Fruit fly (Drosophila melanogaster) whole organism, wandering third instar larva: ENCODE results near the gene CLIP-190.

Experiments
- Abd-B ChIP-seq: fragments of >200 bp; optimal IDR thresholded peaks from 2 replicates; lab custom pipeline; 2017; ENCODE audit warnings: missing biosample characterization, missing genetic modification characterization
- CG32264 ChIP-seq: fragments of 200-800 bp; sonication (Bioruptor generic); optimal IDR thresholded peaks from 2 replicates; lab custom pipeline; 2016; ENCODE audit warnings: missing biosample characterization, missing genetic modification characterization
- CG9705 ChIP-seq: fragments of 200-800 bp; sonication (Bioruptor generic); optimal IDR thresholded peaks from 2 replicates; lab custom pipeline; 2018; ENCODE audit warnings: missing biosample characterization, mild to moderate bottlenecking, missing genetic modification characterization
- CrebA ChIP-seq: fragments of 200-800 bp; sonication (Bioruptor generic); optimal IDR thresholded peaks from 2 replicates; lab custom pipeline; 2016; ENCODE audit warnings: missing biosample characterization, mild to moderate bottlenecking, missing genetic modification characterization, borderline replicate concordance
- Dfd ChIP-seq: fragments of >200 bp; optimal IDR thresholded peaks from 2 replicates; lab custom pipeline; 2017; ENCODE audit warnings: missing biosample characterization, missing genetic modification characterization
- Dif ChIP-seq: fragments of 200-275, 200-300 bp; sonication (Bioruptor generic); optimal IDR thresholded peaks from 2 replicates; lab custom pipeline; 2018; ENCODE audit warnings: missing biosample characterization, missing genetic modification characterization; ENCODE audit not compliant: partially characterized antibody
- GATAd ChIP-seq: sonication (Bioruptor generic); optimal IDR thresholded peaks from 2 replicates; lab custom pipeline; 2016; ENCODE audit warnings: missing biosample characterization, missing genetic modification characterization
- HLH106 ChIP-seq: fragments of 200-800 bp; optimal IDR thresholded peaks from 3 replicates; lab custom pipeline; 2019; ENCODE audit warnings: missing biosample characterization, mild to moderate bottlenecking, missing genetic modification characterization, moderate library complexity
- Hnf4 ChIP-seq: fragments of 200-800 bp; sonication (Bioruptor generic); optimal IDR thresholded peaks from 2 replicates; lab custom pipeline; 2016; ENCODE audit warnings: missing biosample characterization, mild to moderate bottlenecking, missing genetic modification characterization
- Hr78 ChIP-seq: fragments of >200 bp; optimal IDR thresholded peaks from 2 replicates; lab custom pipeline; 2017; ENCODE audit warnings: missing biosample characterization, missing genetic modification characterization
- Hr83 ChIP-seq: fragments of 200-300 bp; sonication (Bioruptor generic); optimal IDR thresholded peaks from 2 replicates; lab custom pipeline; 2016; ENCODE audit warnings: missing biosample characterization, mild to moderate bottlenecking, missing genetic modification characterization, moderate library complexity; ENCODE audit not compliant: poor library complexity, severe bottlenecking
- Jra ChIP-seq: sonication (Bioruptor generic); optimal IDR thresholded peaks from 2 replicates; lab custom pipeline; 2016; ENCODE audit warnings: missing biosample characterization, missing genetic modification characterization
- Mio ChIP-seq: sonication (Bioruptor generic); optimal IDR thresholded peaks from 2 replicates; lab custom pipeline; 2016; ENCODE audit warnings: missing biosample characterization, missing genetic modification characterization
- Myc ChIP-seq: fragments of >200 bp; optimal IDR thresholded peaks from 2 replicates; lab custom pipeline; 2017
- N ChIP-seq: fragments of >200 bp; optimal IDR thresholded peaks from 2 replicates; lab custom pipeline; 2018; ENCODE audit warnings: missing biosample characterization, missing external identifiers, missing genetic modification characterization
- OdsH ChIP-seq: fragments of 200-800 bp; sonication (Bioruptor generic); optimal IDR thresholded peaks from 2 replicates; lab custom pipeline; 2016; ENCODE audit warnings: missing biosample characterization, mild to moderate bottlenecking, missing genetic modification characterization
- Rel ChIP-seq, 2 experiments: fragments of 200-800 bp; sonication (Bioruptor generic) in 1 of 2; optimal IDR thresholded peaks; 2 replicates in 1 of 2; 3 replicates in 1 of 2; lab custom pipeline; 2016 to 2019; ENCODE audit warnings: mild to moderate bottlenecking in 2 of 2, missing biosample characterization in 2 of 2, missing genetic modification characterization in 2 of 2, moderate library complexity in 1 of 2
- Sp1 ChIP-seq: fragments of 200-800 bp; sonication (Bioruptor generic); optimal IDR thresholded peaks from 3 replicates; lab custom pipeline; 2019; ENCODE audit warnings: missing biosample characterization, mild to moderate bottlenecking, missing genetic modification characterization, moderate library complexity
- Vsx2 ChIP-seq: fragments of 200-300, 225-300 bp; sonication (Bioruptor generic); optimal IDR thresholded peaks from 2 replicates; lab custom pipeline; 2018; ENCODE audit warnings: missing biosample characterization, missing genetic modification characterization; ENCODE audit not compliant: partially characterized antibody
- br ChIP-seq: fragments of 200-800 bp; sonication (Bioruptor generic); optimal IDR thresholded peaks from 2 replicates; lab custom pipeline; 2016; ENCODE audit warnings: missing biosample characterization, missing genetic modification characterization
- brk ChIP-seq: fragments of 200-800 bp; sonication (Bioruptor generic); optimal IDR thresholded peaks from 2 replicates; lab custom pipeline; 2016; ENCODE audit warnings: missing biosample characterization, mild to moderate bottlenecking, missing genetic modification characterization
- dl ChIP-seq, 2 experiments: fragments of 175-275, 200-275 bp in 1 of 2; fragments of 200-275 bp in 1 of 2; sonication (Bioruptor generic); optimal IDR thresholded peaks; lab custom pipeline; 2018; ENCODE audit warnings: mild to moderate bottlenecking in 2 of 2, missing biosample characterization in 2 of 2, missing genetic modification characterization in 2 of 2, moderate library complexity in 2 of 2; ENCODE audit not compliant: partially characterized antibody in 2 of 2, insufficient read depth in 1 of 2
- dmrt93B ChIP-seq: fragments of 200-800 bp; sonication (Bioruptor generic); optimal IDR thresholded peaks from 2 replicates; lab custom pipeline; 2018; ENCODE audit warnings: missing biosample characterization, mild to moderate bottlenecking, missing genetic modification characterization
- dsf ChIP-seq: sonication (Bioruptor generic); optimal IDR thresholded peaks from 2 replicates; lab custom pipeline; 2016; ENCODE audit warnings: missing biosample characterization, missing genetic modification characterization, borderline replicate concordance
- ey ChIP-seq: fragments of 200-800 bp; sonication (Bioruptor generic); optimal IDR thresholded peaks from 2 replicates; lab custom pipeline; 2016; ENCODE audit warnings: missing biosample characterization, missing genetic modification characterization
- foxo ChIP-seq, 2 experiments: fragments of 200-800 bp; sonication (Bioruptor generic); optimal IDR thresholded peaks; 2 replicates in 1 of 2; 3 replicates in 1 of 2; lab custom pipeline; 2016 to 2017; ENCODE audit warnings: missing biosample characterization in 2 of 2, missing genetic modification characterization in 2 of 2
- fru ChIP-seq: fragments of 200-800 bp; sonication (Bioruptor generic); optimal IDR thresholded peaks from 3 replicates; lab custom pipeline; 2016; ENCODE audit warnings: missing biosample characterization, mild to moderate bottlenecking, missing genetic modification characterization
- h ChIP-seq: fragments of 200-800 bp; sonication (Bioruptor generic); optimal IDR thresholded peaks from 3 replicates; lab custom pipeline; 2016; ENCODE audit warnings: missing biosample characterization, mild to moderate bottlenecking, missing genetic modification characterization
- jim ChIP-seq: fragments of 175-275, 200-325 bp; sonication (Bioruptor generic); optimal IDR thresholded peaks from 2 replicates; lab custom pipeline; 2016; ENCODE audit warnings: missing biosample characterization, mild to moderate bottlenecking, missing genetic modification characterization
- lola ChIP-seq: fragments of >200 bp; optimal IDR thresholded peaks from 2 replicates; lab custom pipeline; 2017; ENCODE audit warnings: missing biosample characterization, missing genetic modification characterization
- pan ChIP-seq: fragments of >200 bp; optimal IDR thresholded peaks from 2 replicates; lab custom pipeline; 2017
- psq ChIP-seq: fragments of 200-800 bp; sonication (Bioruptor generic); optimal IDR thresholded peaks from 3 replicates; lab custom pipeline; 2017; ENCODE audit warnings: missing biosample characterization, mild to moderate bottlenecking, missing genetic modification characterization, moderate library complexity
- rgr ChIP-seq: fragments of 200-800 bp; sonication (Bioruptor generic); optimal IDR thresholded peaks from 3 replicates; lab custom pipeline; 2016; ENCODE audit warnings: missing biosample characterization, mild to moderate bottlenecking, missing genetic modification characterization
- sage ChIP-seq: fragments of 200-800 bp; sonication (Bioruptor generic); optimal IDR thresholded peaks from 2 replicates; lab custom pipeline; 2016; ENCODE audit warnings: missing biosample characterization, mild to moderate bottlenecking, missing genetic modification characterization
- sv ChIP-seq: fragments of 200-800 bp; sonication (Bioruptor generic); optimal IDR thresholded peaks from 3 replicates; lab custom pipeline; 2016; ENCODE audit warnings: missing biosample characterization, missing genetic modification characterization
- tai ChIP-seq: sonication (Bioruptor generic); optimal IDR thresholded peaks from 2 replicates; lab custom pipeline; 2016; ENCODE audit warnings: missing biosample characterization, missing genetic modification characterization
- usp ChIP-seq: fragments of >200 bp; optimal IDR thresholded peaks from 2 replicates; lab custom pipeline; 2017; ENCODE audit warnings: missing biosample characterization, missing genetic modification characterization
- woc ChIP-seq: sonication (Bioruptor generic); optimal IDR thresholded peaks from 2 replicates; lab custom pipeline; 2016; ENCODE audit warnings: missing biosample characterization, mild to moderate bottlenecking, missing genetic modification characterization

The CLIP-190 gene

dm6 chr2L:17382783-17383182 is 1.7 kb upstream of the CLIP-190 start:
- TF ChIP-seq jim (GFP tag; lab: Kevin White, UChicago) (no peak), pan (lab: Kevin White, UChicago) (no peak), dl (GFP tag; optimal IDR thresholded peaks at IDR 0.05; lab: Kevin White, UChicago; ENCODE audit: insufficient read depth in 1 of 2, partially characterized antibody in 2 of 2) (no peak), CG9705 (GFP tag; lab: Kevin White, UChicago) (no peak), ey (GFP tag; lab: Kevin White, UChicago) (no peak), Abd-B (GFP tag; lab: Kevin White, UChicago) (no peak), foxo (GFP tag; optimal IDR thresholded peaks at IDR 0.05; lab: Kevin White, UChicago) (no peak), Dfd (no peak), lola (GFP tag; lab: Kevin White, UChicago) (no peak), brk (GFP tag; lab: Kevin White, UChicago) (no peak), h (GFP tag; lab: Kevin White, UChicago) (no peak), psq (no peak), N (no peak), sv (GFP tag; lab: Kevin White, UChicago) (no peak), dmrt93B (GFP tag; lab: Kevin White, UChicago) (no peak), Jra (GFP tag; lab: Kevin White, UChicago) (no peak), usp (GFP tag; lab: Kevin White, UChicago) (no peak)

- TF ChIP-seq Hnf4 (GFP tag; lab: Kevin White, UChicago) (peak; percentile 33), Jra (GFP tag; lab: Kevin White, UChicago) (no peak), rgr (GFP tag; lab: Kevin White, UChicago) (peak; percentile 4), dsf (GFP tag; lab: Kevin White, UChicago) (no peak), Dif (GFP tag; lab: Kevin White, UChicago) (peak; percentile 79), Hr83 (GFP tag; lab: Kevin White, UChicago) (peak; percentile 67), HLH106 (peak; percentile 4), Sp1 (GFP tag; lab: Kevin White, UChicago) (peak; percentile 4), dl (GFP tag; optimal IDR thresholded peaks at IDR 0.05; lab: Kevin White, UChicago; ENCODE audit: insufficient read depth in 1 of 2, partially characterized antibody in 2 of 2) (peak in 1 of 2 experiments; percentile 47), psq (peak; percentile 77), Rel (GFP tag; optimal IDR thresholded peaks at IDR 0.05; lab: Kevin White, UChicago) (no peak), Rel (tag; optimal IDR thresholded peaks at IDR 0.05; lab: Kevin White, UChicago) (peak; percentile 3), jim (GFP tag; lab: Kevin White, UChicago) (peak; percentile 46), OdsH (no peak), foxo (GFP tag; optimal IDR thresholded peaks at IDR 0.05; lab: Kevin White, UChicago) (no peak)
Measured at dm6 chr2L:17383588-17384308, 752 bp upstream of the CLIP-190 start, which contains the start of gene Lrch. Gene Lrch, minus strand, starts transcription at chr2L:17384115.

dm6 chr2L:17385221-17385529 is 675 bp downstream of the CLIP-190 start:
- TF ChIP-seq Rel (GFP tag; optimal IDR thresholded peaks at IDR 0.05; lab: Kevin White, UChicago) (peak; percentile 65), Rel (tag; optimal IDR thresholded peaks at IDR 0.05; lab: Kevin White, UChicago) (peak; percentile 45), OdsH (no peak), Hnf4 (GFP tag; lab: Kevin White, UChicago) (peak; percentile 29), sv (GFP tag; lab: Kevin White, UChicago) (no peak), tai (peak; percentile 34), h (GFP tag; lab: Kevin White, UChicago) (peak; percentile 8), Vsx2 (GFP tag; lab: Kevin White, UChicago) (no peak), dmrt93B (GFP tag; lab: Kevin White, UChicago) (no peak), Dfd (no peak), CrebA (GFP tag; lab: Kevin White, UChicago) (peak; percentile 87), Myc (lab: Kevin White, UChicago) (no peak), sage (GFP tag; lab: Kevin White, UChicago) (peak; percentile 76), dl (GFP tag; optimal IDR thresholded peaks at IDR 0.05; lab: Kevin White, UChicago; ENCODE audit: insufficient read depth in 1 of 2, partially characterized antibody in 2 of 2) (no peak), psq (no peak), Jra (GFP tag; lab: Kevin White, UChicago) (no peak), ey (GFP tag; lab: Kevin White, UChicago) (no peak), GATAd (GFP tag; lab: Kevin White, UChicago) (no peak), br (GFP tag; lab: Kevin White, UChicago) (peak; percentile 26), usp (GFP tag; lab: Kevin White, UChicago) (no peak), brk (GFP tag; lab: Kevin White, UChicago) (peak; percentile 65), N (no peak), Dif (GFP tag; lab: Kevin White, UChicago) (no peak), Hr78 (no peak), jim (GFP tag; lab: Kevin White, UChicago) (peak; percentile 84), fru (GFP tag; lab: Kevin White, UChicago) (peak; percentile 16), rgr (GFP tag; lab: Kevin White, UChicago) (no peak), CG32264 (GFP tag; lab: Kevin White, UChicago) (peak; percentile 44), lola (GFP tag; lab: Kevin White, UChicago) (no peak), woc (GFP tag; lab: Kevin White, UChicago) (peak; percentile 44), pan (lab: Kevin White, UChicago) (no peak), Sp1 (GFP tag; lab: Kevin White, UChicago) (peak; percentile 89), dsf (GFP tag; lab: Kevin White, UChicago) (no peak), HLH106 (peak; percentile 45), foxo (GFP tag; optimal IDR thresholded peaks at IDR 0.05; lab: Kevin White, UChicago) (peak in 1 of 2 experiments; percentile 63), Mio (GFP tag; lab: Kevin White, UChicago) (no peak), CG9705 (GFP tag; lab: Kevin White, UChicago) (peak; percentile 43), Abd-B (GFP tag; lab: Kevin White, UChicago) (no peak), Hr83 (GFP tag; lab: Kevin White, UChicago) (no peak)
